Fruit fly (Drosophila melanogaster) whole organism: Measurements from ENCODE around the gene CG31251.

Experiments used
- CG8478 ChIP-seq: fragments of >200 bp; optimal IDR thresholded peaks from 2 replicates; lab custom pipeline; 2018; ENCODE audit warnings: inconsistent platforms
- Dll ChIP-seq: fragments of >200 bp; optimal IDR thresholded peaks from 2 replicates; lab custom pipeline; 2017
- EcR ChIP-seq, 2 experiments: fragments of >200 bp; optimal IDR thresholded peaks; 2 replicates each; lab custom pipeline; 2017; ENCODE audit warnings: missing biosample characterization in 2 of 2, missing genetic modification characterization in 2 of 2, missing genetic modification reagents in 2 of 2
- pan ChIP-seq: fragments of >200 bp; optimal IDR thresholded peaks from 2 replicates; lab custom pipeline; 2017
- psq ChIP-seq: fragments of >200 bp; optimal IDR thresholded peaks from 2 replicates; lab custom pipeline; 2017
- usp ChIP-seq: fragments of >200 bp; optimal IDR thresholded peaks from 2 replicates; lab custom pipeline; 2017; ENCODE audit warnings: missing biosample characterization, missing genetic modification characterization, mixed read lengths

CG31251 gene

dm6 chr3R:17679368-17679997 is 5.2 kb downstream of the CG31251 start:
- TF ChIP-seq EcR (GFP tag; optimal IDR thresholded peaks at IDR 0.05; lab: Kevin White, UChicago) (no peak), psq (lab: Kevin White, UChicago) (no peak), CG8478 (no peak), usp (no peak), Dll (lab: Kevin White, UChicago) (no peak), pan (lab: Kevin White, UChicago) (no peak)

DNA sequence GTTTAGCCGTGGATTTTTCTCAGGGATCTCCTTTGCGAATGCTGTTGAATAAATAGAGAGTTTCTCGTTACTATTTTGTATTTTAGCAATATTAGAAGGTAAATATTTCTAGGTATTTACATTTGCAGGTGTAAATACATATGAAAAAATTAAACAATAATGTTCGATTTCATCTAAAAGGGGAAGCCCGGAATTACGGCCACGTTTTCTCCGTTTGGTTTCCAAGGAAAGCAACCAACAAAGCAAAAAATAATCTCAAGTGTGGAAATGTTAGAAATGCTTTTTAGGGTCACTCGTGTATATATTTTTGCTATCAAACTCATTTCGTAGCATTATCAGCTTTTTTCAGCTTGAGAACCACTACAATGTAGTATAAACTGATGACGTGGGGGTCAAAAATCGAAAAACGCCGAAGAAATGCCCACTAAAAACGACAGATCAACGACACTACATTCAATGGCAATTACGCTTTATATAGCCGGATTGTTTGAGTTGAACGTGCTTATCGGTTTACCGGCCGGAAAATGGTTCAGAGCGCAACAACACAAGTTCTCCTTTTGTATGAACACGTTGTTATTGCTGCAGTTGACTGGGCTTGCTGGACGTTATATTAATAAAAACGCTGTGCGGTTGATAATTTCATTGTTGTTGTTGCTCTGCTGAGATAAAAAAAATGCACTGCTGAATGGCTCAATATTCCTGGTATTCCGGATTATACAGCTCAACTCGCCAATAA is 6.4 kb downstream of the CG31251 start:
- peak in 1 of 2 experiments; percentile 51 for TF ChIP-seq EcR (GFP tag; optimal IDR thresholded peaks at IDR 0.05; lab: Kevin White, UChicago)
- TF ChIP-seq pan (lab: Kevin White, UChicago) = no peak
- TF ChIP-seq CG8478 = no peak

DNA sequence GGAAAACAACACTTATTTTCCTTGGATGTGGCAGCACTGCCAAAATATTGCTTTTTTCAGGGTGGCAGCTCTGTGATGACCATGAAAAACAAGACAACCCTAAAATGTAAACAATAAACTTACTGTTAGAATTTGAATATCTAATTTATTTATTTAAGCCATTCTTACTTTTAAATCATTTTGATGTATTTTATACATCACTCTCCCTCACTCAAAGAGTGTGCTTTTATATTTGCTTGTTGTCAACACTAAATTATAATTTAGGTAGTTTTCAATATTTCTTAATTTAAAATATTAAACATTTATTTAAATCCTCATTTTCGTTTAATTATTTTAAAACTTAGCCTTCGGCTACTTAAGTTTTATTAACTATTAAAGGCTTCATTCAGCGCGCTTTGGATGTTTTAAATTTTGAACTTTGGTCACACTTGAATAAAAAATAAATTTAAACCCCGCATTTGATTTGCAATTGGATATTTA is 13.8 kb downstream of the CG31251 start, which contains the start of the genes CG7523 and Mps1:
Gene CG7523 (minus strand): TSS at position 39 of the 480 bp plus-strand sequence.
Gene Mps1 (plus strand): TSS at position 415 of the 480 bp plus-strand sequence.
- TF ChIP-seq Dll (lab: Kevin White, UChicago) (no peak), pan (lab: Kevin White, UChicago) (no peak), psq (lab: Kevin White, UChicago) (no peak), EcR (GFP tag; optimal IDR thresholded peaks at IDR 0.05; lab: Kevin White, UChicago) (no peak), usp (no peak), CG8478 (no peak)

- TF ChIP-seq CG8478 (no peak), psq (lab: Kevin White, UChicago) (no peak), pan (lab: Kevin White, UChicago) (no peak), usp (no peak), EcR (GFP tag; optimal IDR thresholded peaks at IDR 0.05; lab: Kevin White, UChicago) (no peak), Dll (lab: Kevin White, UChicago) (no peak)
These were observed 14.4 kb downstream of the CG31251 start for dm6 chr3R:17670202-17670856.

DNA sequence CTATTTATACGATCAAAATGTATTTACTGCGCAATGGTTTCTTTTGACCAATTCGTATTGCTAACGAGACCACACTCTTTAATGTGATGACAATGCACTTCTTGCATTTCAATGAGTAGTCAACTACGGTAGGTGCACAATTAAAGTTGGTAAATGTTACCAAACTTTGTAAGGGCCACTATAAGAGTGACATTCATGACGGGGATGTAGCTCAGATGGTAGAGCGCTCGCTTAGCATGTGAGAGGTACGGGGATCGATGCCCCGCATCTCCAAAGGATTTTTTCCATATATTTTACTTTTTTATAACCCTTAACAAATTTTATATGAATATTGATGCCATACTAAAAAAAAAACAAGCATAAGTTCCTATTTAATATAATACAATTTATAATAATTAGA is 16.7 kb downstream of the CG31251 start:
- TF ChIP-seq psq (lab: Kevin White, UChicago) (no peak), Dll (lab: Kevin White, UChicago) (no peak), usp (no peak), CG8478 (no peak), pan (lab: Kevin White, UChicago) (no peak)

DNA sequence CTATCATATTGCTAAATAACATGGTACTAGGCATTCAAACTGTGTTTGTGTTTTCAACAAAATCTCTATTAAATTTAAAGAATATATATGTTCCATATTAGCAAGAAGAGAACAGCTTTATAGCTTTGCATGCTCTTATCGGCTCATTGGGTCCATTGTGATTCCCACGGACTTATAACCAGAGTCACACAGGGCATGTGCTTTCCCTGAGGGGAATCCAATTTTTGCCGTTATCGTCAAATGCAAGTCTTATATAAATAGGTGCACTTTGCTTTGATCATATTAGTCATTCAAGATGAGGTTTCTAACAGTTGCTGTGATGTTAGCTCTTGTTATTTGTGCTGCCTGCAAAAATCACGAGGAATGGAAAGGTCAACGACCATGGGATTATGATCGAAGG is 17.4 kb downstream of the CG31251 start, which contains the start of gene CG45045:
Gene CG45045 (plus strand): TSS at position 294 of the 400 bp plus-strand sequence.
- TF ChIP-seq EcR (GFP tag; optimal IDR thresholded peaks at IDR 0.05; lab: Kevin White, UChicago) (no peak), psq (lab: Kevin White, UChicago) (no peak), Dll (lab: Kevin White, UChicago) (no peak), pan (lab: Kevin White, UChicago) (no peak), CG8478 (no peak), usp (no peak)

DNA sequence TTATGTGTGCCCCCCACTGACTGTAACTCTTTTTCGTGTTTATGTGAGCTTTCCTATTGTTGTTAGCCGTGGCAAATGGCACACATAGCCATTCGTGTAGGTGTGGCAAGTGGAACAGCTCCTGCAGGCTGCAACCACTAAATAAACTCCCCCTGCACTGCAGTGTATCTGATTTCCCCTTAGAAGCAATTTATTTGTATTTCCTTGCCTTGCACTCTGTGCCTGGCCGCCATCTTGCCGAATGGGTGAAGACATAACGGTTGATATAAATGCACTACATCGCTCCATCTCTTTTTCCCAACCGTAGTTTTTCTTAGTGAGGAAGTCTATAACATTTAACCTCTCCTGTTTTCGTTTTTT is 17.9 kb downstream of the CG31251 start:
- TF ChIP-seq psq (lab: Kevin White, UChicago) (no peak), EcR (GFP tag; optimal IDR thresholded peaks at IDR 0.05; lab: Kevin White, UChicago) (no peak), pan (lab: Kevin White, UChicago) (no peak), Dll (lab: Kevin White, UChicago) (no peak), usp (no peak), CG8478 (no peak)

DNA sequence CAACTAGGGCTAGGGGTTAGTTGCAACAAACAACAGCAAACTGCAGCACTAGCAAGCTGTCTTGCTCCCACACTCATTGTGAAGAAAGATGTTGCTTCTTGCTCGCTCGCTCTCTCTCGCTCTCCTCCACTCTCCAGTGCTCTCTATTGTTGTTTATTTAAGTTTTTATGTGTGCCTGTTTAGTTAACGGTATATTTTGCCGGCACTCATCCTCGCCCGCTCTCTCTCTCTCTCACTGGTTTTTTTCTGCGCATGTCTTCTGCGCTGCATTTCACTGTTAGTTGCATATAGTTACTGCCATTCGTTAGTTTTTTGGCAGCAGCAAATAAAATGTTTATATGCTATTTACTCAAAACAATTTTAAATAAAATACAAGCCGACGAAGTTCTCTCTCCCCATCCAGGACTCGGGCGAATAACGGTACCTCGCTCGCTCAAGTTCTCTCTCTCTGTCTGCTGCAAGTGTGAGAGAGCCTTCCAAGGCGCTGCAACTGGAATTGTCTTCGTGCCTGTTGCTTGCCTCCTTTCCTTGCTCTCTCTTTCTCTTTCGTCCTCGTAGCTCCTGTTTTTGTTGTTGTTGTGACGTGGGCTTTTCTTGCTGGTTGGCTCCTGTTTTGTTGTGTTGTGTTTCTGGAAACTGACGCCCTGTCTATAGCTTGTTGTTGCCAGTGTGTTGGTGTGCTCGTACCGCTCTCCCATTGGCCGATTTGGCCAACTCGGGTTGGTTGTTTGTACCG is 18.5 kb downstream of the CG31251 start:
- TF ChIP-seq pan (lab: Kevin White, UChicago) (no peak), psq (lab: Kevin White, UChicago) (no peak), CG8478 (no peak), EcR (GFP tag; optimal IDR thresholded peaks at IDR 0.05; lab: Kevin White, UChicago) (no peak), usp (no peak), Dll (lab: Kevin White, UChicago) (no peak)

dm6 chr3R:17656923-17657322 is 27.8 kb downstream of the CG31251 start:
- no peak for TF ChIP-seq pan (lab: Kevin White, UChicago)
- TF ChIP-seq usp = no peak
- no peak for TF ChIP-seq Dll (lab: Kevin White, UChicago)
- TF ChIP-seq CG8478 = no peak
- no peak for TF ChIP-seq EcR (GFP tag; optimal IDR thresholded peaks at IDR 0.05; lab: Kevin White, UChicago)
- TF ChIP-seq psq (lab: Kevin White, UChicago) = no peak

dm6 chr3R:17655040-17655439 is 29.7 kb downstream of the CG31251 start:
- no peak for TF ChIP-seq usp
- TF ChIP-seq Dll (lab: Kevin White, UChicago) = no peak
- no peak for TF ChIP-seq EcR (GFP tag; optimal IDR thresholded peaks at IDR 0.05; lab: Kevin White, UChicago)
- TF ChIP-seq pan (lab: Kevin White, UChicago) = no peak
- no peak for TF ChIP-seq psq (lab: Kevin White, UChicago)
- TF ChIP-seq CG8478 = no peak

DNA sequence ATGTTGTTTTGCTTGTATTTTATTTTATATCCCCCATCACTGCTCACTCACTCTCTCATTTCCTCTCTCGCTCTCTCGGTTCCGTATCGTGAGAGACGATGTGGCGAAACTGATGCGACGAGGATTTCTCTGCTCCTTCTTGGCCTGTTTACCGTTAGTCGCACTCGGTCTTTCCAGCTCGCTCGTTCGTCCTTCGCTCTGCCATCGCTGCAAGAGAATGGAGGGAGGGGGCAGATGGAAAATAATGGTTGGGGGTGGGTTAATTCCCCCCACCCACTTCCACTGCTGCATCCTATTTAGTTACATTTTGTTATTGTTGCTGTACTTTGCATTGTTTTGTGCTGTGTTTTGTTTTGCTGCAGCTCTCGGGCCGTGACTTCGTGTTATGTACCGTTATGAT is 30.8 kb downstream of the CG31251 start:
- TF ChIP-seq CG8478 = no peak
- TF ChIP-seq EcR (GFP tag; optimal IDR thresholded peaks at IDR 0.05; lab: Kevin White, UChicago) = no peak
- TF ChIP-seq usp = no peak
- no peak for TF ChIP-seq Dll (lab: Kevin White, UChicago)
- TF ChIP-seq psq (lab: Kevin White, UChicago) = no peak
- no peak for TF ChIP-seq pan (lab: Kevin White, UChicago)
